Worm (Caenorhabditis elegans): Measurements from ENCODE around the gene F54D10.9.

- TF ChIP-seq F13H6.1 (tag; optimal IDR thresholded peaks at IDR 0.05) (no peak), nhr-6 (tag; optimal IDR thresholded peaks at IDR 0.05) (no peak), nhr-10 (tag; optimal IDR thresholded peaks at IDR 0.05) (no peak)
Measured at ce11 chrII:3879945-3880344, 47.7 kb upstream of the F54D10.9 start, which contains the start of gene nhr-166.

Data from whole organism, L2 larva.